Fruit fly (Drosophila melanogaster) whole organism, embryonic: ENCODE measurements around the gene blp.

Source experiments
- Ada2b ChIP-seq: fragments of 200-800 bp; sonication (Bioruptor generic); IDR thresholded peaks from 2 replicates; pipeline ENCODE4 v1.3.6; 2022; ENCODE audit warnings: missing biosample characterization, missing genetic modification characterization
- Atf-2 ChIP-seq: fragments of 200-800 bp; sonication (Bioruptor generic); optimal IDR thresholded peaks from 2 replicates; lab custom pipeline; 2016; ENCODE audit warnings: missing biosample characterization, missing genetic modification characterization
- Bgb ChIP-seq: fragments of 200-800 bp; sonication (Bioruptor generic); IDR thresholded peaks from 2 replicates; pipeline ENCODE4 v1.3.6; 2022; ENCODE audit warnings: missing biosample characterization, missing genetic modification characterization; ENCODE audit not compliant: partially characterized antibody
- CG10543 ChIP-seq: fragments of 200-800 bp; sonication (Bioruptor generic); optimal IDR thresholded peaks from 3 replicates; lab custom pipeline; 2017; ENCODE audit warnings: missing biosample characterization, mild to moderate bottlenecking, missing genetic modification characterization, moderate library complexity
- CG11560 ChIP-seq: fragments of 200-800 bp; sonication (Bioruptor generic); IDR thresholded peaks from 3 replicates; pipeline ENCODE4 v1.3.6; 2022; ENCODE audit warnings: missing biosample characterization, missing genetic modification characterization
- CG13123 ChIP-seq: fragments of 200-800 bp; sonication (Bioruptor generic); optimal IDR thresholded peaks from 2 replicates; lab custom pipeline; 2016; ENCODE audit warnings: missing biosample characterization, missing genetic modification characterization
- CG14710 ChIP-seq: fragments of 200-800 bp; sonication (Bioruptor generic); optimal IDR thresholded peaks from 3 replicates; lab custom pipeline; 2019; ENCODE audit warnings: missing biosample characterization, mild to moderate bottlenecking, missing genetic modification characterization, moderate library complexity
- CG18476 ChIP-seq: fragments of 200-800 bp; sonication (Bioruptor generic); optimal IDR thresholded peaks from 2 replicates; lab custom pipeline; 2016; ENCODE audit warnings: missing biosample characterization, mild to moderate bottlenecking, missing genetic modification characterization
- CG2116 ChIP-seq: fragments of 200-800 bp; sonication (Bioruptor generic); optimal IDR thresholded peaks from 3 replicates; lab custom pipeline; 2018; ENCODE audit warnings: missing biosample characterization, mild to moderate bottlenecking, missing genetic modification characterization
- CG2120 ChIP-seq: fragments of 200-800 bp; sonication (Bioruptor generic); optimal IDR thresholded peaks from 3 replicates; lab custom pipeline; 2016; ENCODE audit warnings: missing biosample characterization, missing genetic modification characterization
- CG32532 ChIP-seq: fragments of 200-800 bp; sonication (Bioruptor generic); IDR thresholded peaks from 2 replicates; pipeline ENCODE4 v1.3.6; 2022; ENCODE audit warnings: missing biosample characterization, missing genetic modification characterization
- CG34422 ChIP-seq: fragments of 200-800 bp; sonication (Bioruptor generic); IDR thresholded peaks from 3 replicates; pipeline ENCODE4 v1.3.6; 2022; ENCODE audit warnings: missing biosample characterization, missing genetic modification characterization
- CG4360 ChIP-seq: fragments of 200-800 bp; sonication (Bioruptor generic); IDR thresholded peaks from 2 replicates; pipeline ENCODE4 v1.3.6; 2022; ENCODE audit warnings: missing biosample characterization, missing genetic modification characterization
- CG4820 ChIP-seq: fragments of 200-800 bp; sonication (Bioruptor generic); optimal IDR thresholded peaks from 3 replicates; lab custom pipeline; 2016; ENCODE audit warnings: missing biosample characterization, missing genetic modification characterization
- CG4854 ChIP-seq: fragments of 200-800 bp; sonication (Bioruptor generic); optimal IDR thresholded peaks from 2 replicates; lab custom pipeline; 2016; ENCODE audit warnings: missing biosample characterization, missing genetic modification characterization, inconsistent platforms
- CG6854 ChIP-seq: fragments of 200-800 bp; sonication (Bioruptor generic); optimal IDR thresholded peaks from 3 replicates; lab custom pipeline; 2017; ENCODE audit warnings: missing biosample characterization, mild to moderate bottlenecking, missing genetic modification characterization
- CG8089 ChIP-seq: fragments of 200-800 bp; sonication (Bioruptor generic); optimal IDR thresholded peaks from 3 replicates; lab custom pipeline; 2016; ENCODE audit warnings: missing biosample characterization, missing genetic modification characterization
- CG8281 ChIP-seq: fragments of 200-800 bp; sonication (Bioruptor generic); optimal IDR thresholded peaks from 2 replicates; lab custom pipeline; 2018; ENCODE audit warnings: missing biosample characterization, mild to moderate bottlenecking, missing genetic modification characterization, moderate library complexity
- CG8290 ChIP-seq, 3 experiments: fragments of 200-800 bp; sonication (Bioruptor generic); optimal IDR thresholded peaks; 2 replicates each; lab custom pipeline; 2016 to 2019; ENCODE audit warnings: missing biosample characterization in 3 of 3, missing genetic modification characterization in 3 of 3, mild to moderate bottlenecking in 2 of 3, moderate library complexity in 1 of 3
- CG9932 ChIP-seq: fragments of 200-800 bp; sonication (Bioruptor generic); IDR thresholded peaks from 2 replicates; pipeline ENCODE4 v1.3.6; 2022; ENCODE audit warnings: missing biosample characterization, missing genetic modification characterization
- Dip2 ChIP-seq: fragments of 200-800 bp; sonication (Bioruptor generic); IDR thresholded peaks from 2 replicates; pipeline ENCODE4 v1.3.6; 2022; ENCODE audit warnings: missing biosample characterization, missing genetic modification characterization
- Dp ChIP-seq: fragments of 200-800 bp; sonication (Bioruptor generic); optimal IDR thresholded peaks from 2 replicates; lab custom pipeline; 2018; ENCODE audit warnings: missing biosample characterization, mild to moderate bottlenecking, missing genetic modification characterization, moderate library complexity
- GATAe ChIP-seq: fragments of 200-800 bp; sonication (Bioruptor generic); conservative IDR thresholded peaks from 2 replicates; pipeline ENCODE4 v1.3.6; 2022; ENCODE audit warnings: missing biosample characterization, missing genetic modification characterization
- HLHmδ ChIP-seq: fragments of 200-800 bp; sonication (Bioruptor generic); optimal IDR thresholded peaks from 2 replicates; lab custom pipeline; 2018; ENCODE audit warnings: missing biosample characterization, mild to moderate bottlenecking, missing genetic modification characterization, moderate library complexity
- Hmx ChIP-seq: fragments of 200-800 bp; sonication (Bioruptor generic); optimal IDR thresholded peaks from 2 replicates; lab custom pipeline; 2016; ENCODE audit warnings: missing biosample characterization, missing genetic modification characterization
- NC2α ChIP-seq: fragments of 200-800 bp; sonication (Bioruptor generic); optimal IDR thresholded peaks from 2 replicates; lab custom pipeline; 2016; ENCODE audit warnings: missing biosample characterization, missing genetic modification characterization
- PHDP ChIP-seq: fragments of 200-800 bp; sonication (Bioruptor generic); optimal IDR thresholded peaks from 3 replicates; lab custom pipeline; 2018; ENCODE audit warnings: missing biosample characterization, mild to moderate bottlenecking, missing genetic modification characterization, moderate library complexity
- Pdp1 ChIP-seq, 2 experiments: fragments of 200-800 bp; sonication (Bioruptor generic); optimal IDR thresholded peaks; 3 replicates each; lab custom pipeline; 2016; ENCODE audit warnings: missing biosample characterization in 2 of 2, missing genetic modification characterization in 2 of 2, mild to moderate bottlenecking in 1 of 2, moderate library complexity in 1 of 2
- Poxn ChIP-seq: fragments of 200-800 bp; sonication (Bioruptor generic); IDR thresholded peaks from 2 replicates; pipeline ENCODE4 v1.3.6; 2022; ENCODE audit warnings: missing biosample characterization, missing genetic modification characterization
- Ptx1 ChIP-seq: fragments of 200-800 bp; sonication (Bioruptor generic); IDR thresholded peaks from 2 replicates; pipeline ENCODE4 v1.3.6; 2022; ENCODE audit warnings: missing biosample characterization, missing genetic modification characterization
- Rfx ChIP-seq: fragments of 200-800 bp; sonication (Bioruptor generic); IDR thresholded peaks from 2 replicates; pipeline ENCODE4 v1.3.6; 2022; ENCODE audit warnings: missing biosample characterization, missing genetic modification characterization
- Scr ChIP-seq: fragments of 200-800 bp; sonication (Bioruptor generic); IDR thresholded peaks from 2 replicates; pipeline ENCODE4 v1.3.6; 2022; ENCODE audit warnings: missing biosample characterization, missing genetic modification characterization; ENCODE audit not compliant: partially characterized antibody
- Trl ChIP-seq, 3 experiments: fragments of >200 bp in 2 of 3; fragments of 200-800 bp in 1 of 3; sonication (Bioruptor generic) in 1 of 3; optimal IDR thresholded peaks; 2 replicates in 1 of 3; 3 replicates in 2 of 3; lab custom pipeline; 2016 to 2017; ENCODE audit warnings: missing biosample characterization in 1 of 3, missing genetic modification characterization in 1 of 3
- ase ChIP-seq: fragments of 200-800 bp; sonication (Bioruptor generic); IDR thresholded peaks from 3 replicates; pipeline ENCODE4 v1.3.6; 2022; ENCODE audit warnings: missing biosample characterization, missing genetic modification characterization
- ash1 ChIP-seq: fragments of 200-800 bp; sonication (Bioruptor generic); optimal IDR thresholded peaks from 2 replicates; lab custom pipeline; 2018; ENCODE audit warnings: missing biosample characterization, mild to moderate bottlenecking, missing genetic modification characterization
- emc ChIP-seq: fragments of 200-800 bp; sonication (Bioruptor generic); optimal IDR thresholded peaks from 2 replicates; lab custom pipeline; 2016; ENCODE audit warnings: missing biosample characterization, missing genetic modification characterization
- fu2 ChIP-seq: fragments of 200-800 bp; sonication (Bioruptor generic); optimal IDR thresholded peaks from 2 replicates; lab custom pipeline; 2016; ENCODE audit warnings: missing biosample characterization, missing genetic modification characterization
- gem ChIP-seq: fragments of 200-800 bp; sonication (Bioruptor generic); optimal IDR thresholded peaks from 2 replicates; lab custom pipeline; 2019; ENCODE audit warnings: missing biosample characterization, mild to moderate bottlenecking, missing genetic modification characterization, moderate library complexity
- hkb ChIP-seq, 2 experiments: fragments of 200-800 bp in 1 of 2; fragments of >200 bp in 1 of 2; sonication (Bioruptor generic) in 1 of 2; IDR thresholded peaks in 1 of 2; optimal IDR thresholded peaks in 1 of 2; 2 replicates each; pipeline versions ENCODE4 v1.3.6 to Lab custom; 2017 to 2022; ENCODE audit warnings: missing biosample characterization in 1 of 2, missing genetic modification characterization in 1 of 2
- lbe ChIP-seq: fragments of 200-800 bp; sonication (Bioruptor generic); optimal IDR thresholded peaks from 2 replicates; lab custom pipeline; 2016; ENCODE audit warnings: missing biosample characterization, mild to moderate bottlenecking, missing genetic modification characterization
- mam ChIP-seq: fragments of 200-800 bp; sonication (Bioruptor generic); optimal IDR thresholded peaks from 3 replicates; lab custom pipeline; 2016; ENCODE audit warnings: missing biosample characterization, missing genetic modification characterization
- org-1 ChIP-seq: fragments of 200-800 bp; sonication (Bioruptor generic); optimal IDR thresholded peaks from 2 replicates; lab custom pipeline; 2017; ENCODE audit warnings: missing biosample characterization, missing genetic modification characterization
- otp ChIP-seq: fragments of 200-800 bp; sonication (Bioruptor generic); IDR thresholded peaks from 3 replicates; pipeline ENCODE4, ENCODE4 v1.3.6; 2022; ENCODE audit warnings: missing biosample characterization, missing genetic modification characterization
- pfk ChIP-seq: fragments of 200-800 bp; sonication (Bioruptor generic); optimal IDR thresholded peaks from 2 replicates; lab custom pipeline; 2018; ENCODE audit warnings: missing biosample characterization, mild to moderate bottlenecking, missing genetic modification characterization, moderate library complexity
- row ChIP-seq: fragments of 200-800 bp; sonication (Bioruptor generic); IDR thresholded peaks from 3 replicates; pipeline ENCODE4 v1.3.6; 2022; ENCODE audit warnings: missing biosample characterization, missing genetic modification characterization
- sc ChIP-seq, 3 experiments: fragments of >200 bp in 2 of 3; fragments of 200-800 bp in 1 of 3; sonication (Bioruptor generic) in 1 of 3; optimal IDR thresholded peaks; 2 replicates in 2 of 3; 3 replicates in 1 of 3; lab custom pipeline; 2017; ENCODE audit warnings: mild to moderate bottlenecking in 1 of 3, missing biosample characterization in 1 of 3, missing genetic modification characterization in 1 of 3, missing genetic modification reagents in 1 of 3
- sima ChIP-seq: fragments of 200-800 bp; sonication (Bioruptor generic); optimal IDR thresholded peaks from 2 replicates; lab custom pipeline; 2016; ENCODE audit warnings: missing biosample characterization, missing genetic modification characterization
- slbo ChIP-seq: fragments of 200-800 bp; sonication (Bioruptor generic); IDR thresholded peaks from 2 replicates; pipeline ENCODE4 v1.3.6; 2022; ENCODE audit warnings: missing biosample characterization, missing genetic modification characterization
- tup ChIP-seq: fragments of 200-800 bp; sonication (Bioruptor generic); optimal IDR thresholded peaks from 2 replicates; lab custom pipeline; 2016; ENCODE audit warnings: missing biosample characterization, mild to moderate bottlenecking, missing genetic modification characterization, moderate library complexity
- twi ChIP-seq: fragments of 200-800 bp; optimal IDR thresholded peaks from 2 replicates; lab custom pipeline; 2019; ENCODE audit warnings: missing biosample characterization, mild to moderate bottlenecking, missing genetic modification characterization, moderate library complexity

Gene blp

dm6 chr3R:15947605-15948004, 14.0 kb downstream of the blp start (continued):
- TF ChIP-seq CG8290 (GFP tag; optimal IDR thresholded peaks at IDR 0.05; lab: Kevin White, UChicago) (no peak), CG8290 (tag; optimal IDR thresholded peaks at IDR 0.05; lab: Kevin White, UChicago) (no peak), CG2120 (GFP tag; lab: Kevin White, UChicago) (peak; percentile 41), CG4820 (GFP tag; lab: Kevin White, UChicago) (no peak), Dip2 (GFP tag; lab: Robert Waterston, UW) (no peak), HLHmδ (GFP tag; lab: Kevin White, UChicago) (no peak), GATAe (no peak), CG8089 (GFP tag; lab: Kevin White, UChicago) (no peak), CG11560 (tag; lab: Robert Waterston, UW) (no peak), hkb (optimal IDR thresholded peaks at IDR 0.05; lab: Kevin White, UChicago) (peak; percentile 62), hkb (GFP tag; IDR thresholded peaks at IDR 0.05; lab: Robert Waterston, UW) (no peak), Hmx (GFP tag; lab: Kevin White, UChicago) (no peak), CG4854 (GFP tag; lab: Kevin White, UChicago) (no peak), Ada2b (GFP tag; lab: Robert Waterston, UW) (no peak), Scr (GFP tag; lab: Robert Waterston, UW) (no peak), row (GFP tag; lab: Robert Waterston, UW) (no peak; the same call in 2 of the 3 replicates), CG8281 (tag; lab: Kevin White, UChicago) (no peak), Atf-2 (GFP tag; lab: Kevin White, UChicago) (no peak), Trl (optimal IDR thresholded peaks at IDR 0.05; lab: Kevin White, UChicago) (no peak), Trl (GFP tag; optimal IDR thresholded peaks at IDR 0.05; lab: Kevin White, UChicago) (no peak), fu2 (GFP tag; lab: Kevin White, UChicago) (no peak), sima (GFP tag; lab: Kevin White, UChicago) (no peak), CG13123 (GFP tag; lab: Kevin White, UChicago) (no peak), pfk (GFP tag; lab: Kevin White, UChicago) (no peak), Dp (GFP tag; lab: Kevin White, UChicago) (no peak), org-1 (no peak), Bgb (GFP tag; lab: Robert Waterston, UW) (no peak), Ptx1 (GFP tag; lab: Robert Waterston, UW) (peak; percentile 44), ase (no peak), CG9932 (GFP tag; lab: Robert Waterston, UW) (peak; percentile 44; the same call in 1 of the 2 replicates), CG2116 (GFP tag; lab: Kevin White, UChicago) (no peak), mam (GFP tag; lab: Kevin White, UChicago) (peak; percentile 1), CG6854 (GFP tag; lab: Kevin White, UChicago) (no peak), Pdp1 (GFP tag; optimal IDR thresholded peaks at IDR 0.05; lab: Kevin White, UChicago) (no peak), sc (optimal IDR thresholded peaks at IDR 0.05; lab: Kevin White, UChicago) (no peak), sc (GFP tag; optimal IDR thresholded peaks at IDR 0.05; lab: Kevin White, UChicago) (no peak), otp (GFP tag; lab: Robert Waterston, UW) (no peak), Rfx (peak; percentile 48; the same call in 1 of the 2 replicates), CG34422 (no peak), Poxn (no peak), slbo (GFP tag; lab: Robert Waterston, UW) (0 out of 2 replicates have a peak, but pooled peaks have one; percentile 36), gem (no peak), CG32532 (GFP tag; lab: Robert Waterston, UW) (peak; percentile 18; the same call in 1 of the 2 replicates), lbe (GFP tag; lab: Kevin White, UChicago) (no peak), twi (tag; lab: Kevin White, UChicago) (no peak), tup (GFP tag; lab: Kevin White, UChicago) (no peak), emc (GFP tag; lab: Kevin White, UChicago) (no peak), PHDP (tag; lab: Kevin White, UChicago) (no peak), CG14710 (tag; lab: Kevin White, UChicago) (no peak), CG18476 (no peak), NC2α (GFP tag; lab: Kevin White, UChicago) (no peak), CG4360 (GFP tag; lab: Robert Waterston, UW) (no peak), ash1 (GFP tag; lab: Kevin White, UChicago) (no peak), CG10543 (no peak)
